Worm (Caenorhabditis elegans) whole organism, L2 larva: ENCODE measurements around the gene C30A5.16.

Experiments
- C34F6.9 ChIP-seq: fragments of 150-350 bp; optimal IDR thresholded peaks from 2 replicates; lab custom pipeline; 2014; ENCODE audit warnings: missing biosample characterization, missing genetic modification characterization
- ama-1 ChIP-seq: fragments of 150-350 bp; optimal IDR thresholded peaks from 2 replicates; lab custom pipeline; 2018; ENCODE audit warnings: inconsistent platforms
- fos-1 ChIP-seq: fragments of 150-350 bp; optimal IDR thresholded peaks from 2 replicates; lab custom pipeline; 2014; ENCODE audit warnings: missing biosample characterization, missing genetic modification characterization
- gmeb-1 ChIP-seq: fragments of 150-350 bp; optimal IDR thresholded peaks from 2 replicates; lab custom pipeline; 2014; ENCODE audit warnings: missing biosample characterization, missing genetic modification characterization
- lin-11 ChIP-seq: fragments of 150-350 bp; sonication (generic microtip); optimal IDR thresholded peaks from 2 replicates; lab custom pipeline; 2014; ENCODE audit warnings: missing biosample characterization, missing genetic modification characterization, inconsistent platforms, mixed read lengths
- lin-39 ChIP-seq: fragments of 150-350 bp; optimal IDR thresholded peaks from 2 replicates; lab custom pipeline; 2014; ENCODE audit warnings: missing biosample characterization, missing genetic modification reagents, missing genetic modification characterization
- nhr-10 ChIP-seq: sonication (generic microtip); optimal IDR thresholded peaks from 2 replicates; lab custom pipeline; 2017; ENCODE audit warnings: missing biosample characterization, missing genetic modification characterization
- nhr-11 ChIP-seq: fragments of 150-350 bp; optimal IDR thresholded peaks from 2 replicates; lab custom pipeline; 2014; ENCODE audit warnings: missing biosample characterization, missing genetic modification characterization
- nhr-237 ChIP-seq: fragments of 150-350 bp; optimal IDR thresholded peaks from 2 replicates; lab custom pipeline; 2014; ENCODE audit warnings: missing biosample characterization, missing genetic modification characterization
- nhr-6 ChIP-seq: fragments of 150-350 bp; optimal IDR thresholded peaks from 2 replicates; lab custom pipeline; 2014; ENCODE audit warnings: missing biosample characterization, missing genetic modification characterization
- sma-9 ChIP-seq, 2 experiments: fragments of 150-350 bp in 1 of 2; sonication (generic microtip) in 1 of 2; optimal IDR thresholded peaks; 2 replicates each; lab custom pipeline; 2014 to 2016; ENCODE audit warnings: missing genetic modification characterization in 2 of 2, mild to moderate bottlenecking in 1 of 2, missing biosample characterization in 1 of 2, missing compliant biosample characterization in 1 of 2, missing genetic modification reagents in 1 of 2, moderate library complexity in 1 of 2
- unc-62 ChIP-seq: fragments of 150-350 bp; optimal IDR thresholded peaks from 2 replicates; lab custom pipeline; 2014; ENCODE audit warnings: missing biosample characterization, missing genetic modification reagents, missing genetic modification characterization
- ztf-4 ChIP-seq: fragments of 150-350 bp; optimal IDR thresholded peaks from 2 replicates; lab custom pipeline; 2014; ENCODE audit warnings: missing biosample characterization, missing genetic modification characterization

DNA sequence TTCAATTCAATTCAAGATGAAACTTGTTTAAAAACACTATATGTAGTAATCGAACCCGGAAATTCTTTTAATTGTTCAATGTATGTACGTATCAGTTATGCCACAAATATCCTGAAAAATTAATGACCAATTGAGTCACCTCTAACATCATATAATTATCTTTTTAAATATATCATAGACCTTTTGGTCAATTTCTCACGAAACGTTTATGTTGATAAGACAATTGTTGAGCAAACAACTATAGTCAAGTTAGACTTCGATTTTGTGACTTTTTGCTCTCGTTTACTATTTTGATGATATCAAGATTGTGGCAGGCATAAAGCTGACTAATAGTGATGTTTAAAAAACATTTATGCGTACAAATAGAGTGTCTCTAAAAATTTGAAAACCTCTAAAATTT is 22.2 kb downstream of the C30A5.16 start:
- TF ChIP-seq nhr-6 (tag; lab: Kevin White, UChicago) (no peak), nhr-11 (no peak), ztf-4 (tag; lab: Kevin White, UChicago) (no peak), lin-11 (tag; lab: Kevin White, UChicago) (no peak), fos-1 (tag; lab: Kevin White, UChicago) (peak; percentile 93), unc-62 (no peak), gmeb-1 (tag; lab: Kevin White, UChicago) (no peak), nhr-237 (tag; lab: Kevin White, UChicago) (no peak), lin-39 (no peak), sma-9 (GFP tag; optimal IDR thresholded peaks at IDR 0.05; lab: Kevin White, UChicago) (no peak), sma-9 (tag; optimal IDR thresholded peaks at IDR 0.05; lab: Kevin White, UChicago) (no peak), ama-1 (lab: Kevin White, UChicago) (no peak), nhr-10 (tag; lab: Kevin White, UChicago) (no peak), C34F6.9 (tag; lab: Kevin White, UChicago) (no peak)
